Fruit fly (Drosophila melanogaster): Measurements from ENCODE around the gene gukh.
A peak's percentile ranks its signal among the peaks of the same experiment; 100 is the strongest.

Gene gukh

DNA sequence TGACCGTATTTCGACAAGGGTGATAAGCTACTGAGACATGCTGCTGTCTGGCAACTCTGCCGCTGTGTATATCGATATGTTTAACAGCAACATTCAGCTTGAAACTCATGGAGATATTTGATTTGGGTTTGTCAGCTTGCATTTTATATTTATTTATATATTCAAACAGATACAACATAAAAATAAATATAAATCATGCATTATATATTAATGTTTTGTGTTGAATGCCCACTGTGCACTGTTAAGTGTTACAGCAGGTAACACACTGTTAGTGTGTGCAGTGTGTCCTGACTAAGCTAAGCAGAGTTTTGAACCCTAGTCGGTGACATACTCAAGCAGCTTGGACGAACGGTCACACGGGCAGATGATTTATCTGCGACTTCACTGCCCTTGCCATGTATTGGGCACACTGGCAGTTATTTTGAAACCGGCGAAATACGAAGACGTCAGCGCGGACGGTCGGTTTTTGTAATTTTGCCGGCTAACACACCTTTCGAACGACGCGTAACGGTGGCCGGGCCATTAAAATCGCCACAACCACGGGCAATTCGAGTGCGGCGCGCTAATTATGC, at the start of gene gukh, which contains the start of gene snRNP-U1-C:
Gene gukh (plus strand): TSS at position 412 of the 572 bp plus-strand sequence.
Gene snRNP-U1-C (minus strand): TSS at position 37 of the 572 bp plus-strand sequence.
- TF ChIP-seq CG17801 (GFP tag; optimal IDR thresholded peaks at IDR 0.05; ENCODE audit: partially characterized antibody) = peak; percentile 83

DNA sequence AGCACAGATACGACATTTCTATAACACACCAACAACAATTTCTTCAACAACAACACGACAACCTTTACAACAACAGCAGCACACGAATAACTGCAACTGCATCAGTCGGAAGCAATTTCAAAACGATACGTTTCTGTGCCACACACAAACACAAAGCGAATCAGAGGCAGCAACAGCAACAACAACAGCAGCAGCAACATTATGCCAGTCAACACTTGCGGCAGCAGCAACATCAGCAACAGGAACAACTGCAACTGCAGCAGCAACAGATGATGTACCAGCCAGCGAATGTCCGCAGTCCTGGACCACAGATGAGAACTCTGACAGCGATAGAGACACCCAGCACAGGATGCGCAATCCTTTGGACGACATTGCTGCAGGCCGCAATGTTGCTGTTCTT, 36.5 kb upstream of the gukh start:
- no peak for TF ChIP-seq CG17801 (GFP tag; optimal IDR thresholded peaks at IDR 0.05; ENCODE audit: partially characterized antibody)

DNA sequence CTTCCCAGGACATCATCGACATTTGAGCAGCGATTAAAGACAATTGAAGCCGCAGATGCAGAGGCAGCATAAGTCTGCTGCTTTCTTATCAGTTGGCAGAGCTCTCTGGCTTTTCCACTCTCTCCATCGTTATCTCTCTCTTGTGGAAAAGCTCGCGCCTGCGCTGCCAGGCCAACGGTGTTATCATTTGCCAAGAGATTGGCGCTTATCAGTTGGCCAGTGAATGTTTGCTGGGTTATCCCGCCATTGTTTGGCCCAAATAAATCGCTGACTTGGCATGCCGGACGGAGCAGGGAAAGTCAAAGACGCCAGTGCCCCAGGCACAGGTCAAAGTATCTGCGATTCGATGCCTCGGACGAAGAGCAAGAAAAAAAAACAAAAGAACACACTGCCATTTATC, 34.7 kb upstream of the gukh start:
- no peak for TF ChIP-seq CG17801 (GFP tag; optimal IDR thresholded peaks at IDR 0.05; ENCODE audit: partially characterized antibody)

DNA sequence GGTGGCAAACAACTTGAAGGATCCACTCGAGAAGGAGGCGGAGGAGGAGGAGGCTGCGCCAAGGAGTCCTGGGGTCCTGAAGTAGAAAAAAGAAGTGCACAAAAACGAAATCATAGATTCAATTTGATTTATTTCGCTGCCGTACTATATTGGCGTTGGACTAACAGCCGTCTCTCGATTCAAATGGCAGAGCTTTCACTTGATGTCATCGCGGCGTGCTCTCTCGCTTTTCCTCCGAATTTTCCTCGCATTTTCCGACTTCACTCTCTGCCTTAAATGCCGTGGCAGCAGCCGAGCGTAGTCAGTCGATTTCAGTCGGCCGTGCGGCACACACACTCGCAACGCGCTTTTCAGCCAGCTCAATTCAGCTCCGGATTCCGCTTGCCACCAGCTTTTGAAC, 33.9 kb upstream of the gukh start, which contains the start of gene CG43732:
Gene CG43732 (plus strand): TSS at position 301 of the 400 bp plus-strand sequence.
- TF ChIP-seq CG17801 (GFP tag; optimal IDR thresholded peaks at IDR 0.05; ENCODE audit: partially characterized antibody) = no peak

DNA sequence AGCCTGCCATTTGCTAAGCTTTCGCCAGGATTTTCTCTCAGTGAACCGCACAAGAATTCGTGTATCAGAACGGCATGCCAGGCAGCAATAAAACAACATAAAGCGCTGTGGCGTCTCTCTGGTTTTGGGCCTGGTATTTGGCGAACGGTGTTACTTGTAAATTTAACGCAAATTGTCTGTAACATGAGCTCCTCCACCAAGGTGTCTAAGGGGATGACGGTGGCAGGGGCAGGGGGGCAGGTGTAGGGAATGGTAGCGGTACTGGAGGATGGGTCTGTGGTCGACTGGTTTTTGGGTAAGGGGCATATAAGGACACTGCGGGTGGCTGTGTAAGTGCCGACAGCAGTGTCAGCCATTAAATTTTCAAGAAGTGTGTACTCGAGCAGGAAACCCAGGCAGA, 19.0 kb upstream of the gukh start:
- no peak for TF ChIP-seq CG17801 (GFP tag; optimal IDR thresholded peaks at IDR 0.05; ENCODE audit: partially characterized antibody)

DNA sequence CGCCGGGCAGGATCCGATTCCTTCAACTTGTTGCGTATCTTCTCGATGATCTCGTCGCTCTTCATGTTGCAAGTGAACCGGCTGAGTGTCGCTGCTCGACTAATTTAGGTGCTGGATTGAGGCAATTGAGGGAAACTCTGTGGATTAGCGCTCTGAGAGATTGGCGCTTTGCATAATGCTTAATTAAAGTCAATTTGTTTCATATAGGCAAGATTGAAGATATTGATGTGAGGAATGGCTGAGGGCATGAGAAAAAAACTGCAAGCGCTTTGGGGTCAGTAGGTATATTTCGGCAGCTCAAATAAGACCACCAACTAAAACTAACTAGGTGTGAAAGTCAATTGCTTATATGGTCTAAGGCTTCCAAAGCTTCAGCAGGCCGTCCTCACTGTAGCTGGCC, 5.1 kb upstream of the gukh start, which contains the start of gene euc:
Gene euc (minus strand): TSS at position 101 of the 400 bp plus-strand sequence.
- TF ChIP-seq CG17801 (GFP tag; optimal IDR thresholded peaks at IDR 0.05; ENCODE audit: partially characterized antibody) = no peak

DNA sequence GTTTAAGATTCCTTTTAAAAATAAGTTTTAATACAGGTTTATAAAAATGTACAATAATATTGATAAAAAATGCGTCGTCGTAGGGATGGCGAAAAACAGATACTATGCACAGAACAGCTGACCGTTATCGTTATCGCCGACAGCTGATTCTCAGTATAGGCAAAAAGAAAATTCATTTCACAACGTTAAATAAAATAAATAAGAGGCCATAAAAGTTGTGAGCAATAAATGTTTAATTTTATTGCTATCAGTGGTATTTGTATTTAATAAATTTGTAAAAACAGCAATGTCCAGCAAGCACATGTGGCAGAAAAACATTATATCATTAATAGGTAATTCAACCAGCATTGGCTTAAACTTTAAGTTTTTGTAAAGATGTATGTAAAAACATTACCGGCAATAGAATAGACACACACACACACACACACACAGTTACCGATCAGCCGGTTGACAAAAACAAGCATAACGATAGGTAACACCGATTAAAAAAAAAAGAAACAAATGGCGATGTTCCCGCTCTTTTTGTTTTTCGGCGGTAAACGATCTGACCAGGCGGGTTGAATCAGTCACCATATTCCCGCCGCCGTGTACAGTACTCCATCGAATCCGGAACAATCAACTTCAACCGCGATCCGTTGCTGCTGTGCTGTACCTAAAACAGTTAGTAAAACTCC, 2.8 kb upstream of the gukh start, which contains the start of the genes dnk and Smu1:
Gene dnk (plus strand): TSS at position 133 of the 674 bp plus-strand sequence.
Gene Smu1 (minus strand): TSS at position 462 of the 674 bp plus-strand sequence.
- TF ChIP-seq CG17801 (GFP tag; optimal IDR thresholded peaks at IDR 0.05; ENCODE audit: partially characterized antibody) = peak; percentile 59

DNA sequence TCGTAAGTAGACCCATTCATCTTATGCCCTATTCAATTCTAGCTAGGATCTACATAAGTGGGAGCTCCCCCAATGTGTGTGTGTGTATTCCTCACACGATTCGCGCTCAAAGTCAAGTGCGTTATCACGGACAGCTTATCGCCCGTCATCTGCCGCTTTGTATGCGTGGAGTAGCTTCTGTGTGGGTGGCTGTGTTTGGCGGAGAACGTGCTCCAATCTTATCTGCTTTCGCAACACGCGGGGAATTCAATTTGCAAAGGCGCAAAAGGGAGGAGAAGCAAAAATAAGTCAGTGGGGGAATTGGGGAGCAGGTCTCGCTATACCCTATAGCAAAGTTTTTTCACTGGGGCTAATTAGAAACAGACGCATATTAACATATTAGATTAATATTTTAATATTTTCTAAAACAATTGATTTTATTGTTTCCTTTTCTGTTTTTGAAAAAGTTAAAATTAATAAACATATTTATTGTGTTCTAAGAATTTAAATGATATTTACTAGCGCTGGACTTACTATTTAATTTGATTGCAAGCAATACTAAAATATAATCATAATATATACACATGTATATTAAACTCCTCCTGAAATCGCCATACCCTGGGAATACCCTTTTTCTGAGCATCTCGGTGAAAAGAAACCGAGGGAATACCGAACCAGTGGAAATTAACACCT, 1.4 kb downstream of the gukh start:
- peak; percentile 81 for TF ChIP-seq CG17801 (GFP tag; optimal IDR thresholded peaks at IDR 0.05; ENCODE audit: partially characterized antibody)

DNA sequence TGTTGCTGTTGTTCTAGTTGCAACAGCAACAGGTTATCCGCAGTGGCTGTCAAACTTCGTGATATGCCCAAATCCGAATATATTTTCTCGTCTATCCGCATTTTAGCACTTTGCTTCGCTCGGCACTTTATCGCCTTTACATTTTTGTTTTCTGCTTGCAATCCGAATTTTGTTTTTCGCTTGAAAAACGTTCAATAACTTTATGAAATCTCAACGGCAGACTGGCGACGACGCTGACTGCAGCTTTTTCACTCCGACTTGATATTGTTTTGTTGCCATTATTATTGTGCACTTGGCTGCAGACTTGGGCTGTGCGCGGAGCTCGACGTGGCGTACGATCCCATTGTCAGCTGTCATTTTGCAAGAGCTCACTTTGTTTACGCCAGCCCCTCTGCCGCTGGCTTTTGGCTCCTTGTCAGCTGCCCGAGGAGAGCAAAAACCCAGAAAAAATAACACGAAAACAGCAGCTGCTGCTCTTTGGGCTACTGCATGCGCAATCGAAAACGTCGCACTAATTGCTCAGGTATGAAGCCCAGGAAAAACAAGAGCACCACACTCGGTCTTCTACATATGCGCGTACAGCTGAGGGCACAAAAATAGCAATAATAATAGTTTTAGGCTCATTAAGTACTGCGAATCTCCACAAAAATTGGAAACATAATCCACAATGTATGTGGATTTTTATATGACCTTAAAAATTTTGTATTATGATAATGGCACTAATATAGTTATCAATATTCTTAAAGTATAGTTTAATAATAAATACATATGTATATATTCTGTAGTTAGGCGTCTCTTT, 2.5 kb downstream of the gukh start:
- no peak for TF ChIP-seq CG17801 (GFP tag; optimal IDR thresholded peaks at IDR 0.05; ENCODE audit: partially characterized antibody)

DNA sequence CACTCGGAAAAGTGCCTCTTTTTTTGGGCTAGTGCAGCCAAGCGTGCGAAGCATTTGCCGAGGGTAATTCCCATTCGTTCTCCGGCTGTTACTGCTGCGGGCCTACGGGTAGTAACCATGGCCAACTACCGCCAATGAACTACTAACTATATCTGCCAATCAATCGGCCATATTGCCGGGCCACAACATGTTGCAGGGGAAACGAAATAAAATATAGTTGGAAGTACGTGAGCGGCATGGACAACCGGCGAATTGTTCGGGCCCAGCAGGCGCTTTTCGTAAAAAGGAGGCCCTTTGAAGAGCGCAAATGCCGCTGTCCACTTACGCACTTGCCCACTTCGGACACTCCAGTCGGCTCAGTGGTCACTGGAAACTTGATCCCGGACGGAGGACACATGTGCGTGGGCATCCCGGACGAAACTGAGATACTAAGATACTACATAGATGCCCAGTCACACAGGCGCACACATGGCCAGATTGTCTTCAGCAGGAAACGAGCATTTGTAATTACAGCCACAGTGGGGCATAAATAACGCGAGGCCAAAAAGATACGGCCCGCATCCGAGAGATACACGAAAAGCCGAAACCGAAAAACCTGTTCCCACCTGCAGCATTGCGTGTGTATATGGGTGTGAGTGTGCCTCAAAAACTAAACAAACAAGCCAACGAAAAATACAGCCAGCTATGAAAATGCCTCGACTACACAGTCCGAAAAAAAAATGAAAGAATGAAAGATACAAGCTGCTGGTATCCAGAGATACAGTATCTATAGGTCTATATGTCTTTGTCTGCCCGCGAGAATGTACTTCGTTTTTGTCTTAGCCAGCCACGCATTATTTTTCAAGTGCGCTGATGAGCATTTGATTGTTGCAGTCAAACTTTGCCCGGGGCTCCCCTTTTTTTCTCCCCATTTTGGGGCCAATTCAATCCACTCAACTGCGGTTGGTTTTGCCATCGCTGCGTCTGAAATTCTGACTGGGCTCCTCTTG, 3.9 kb downstream of the gukh start:
- no peak for TF ChIP-seq CG17801 (GFP tag; optimal IDR thresholded peaks at IDR 0.05; ENCODE audit: partially characterized antibody)

DNA sequence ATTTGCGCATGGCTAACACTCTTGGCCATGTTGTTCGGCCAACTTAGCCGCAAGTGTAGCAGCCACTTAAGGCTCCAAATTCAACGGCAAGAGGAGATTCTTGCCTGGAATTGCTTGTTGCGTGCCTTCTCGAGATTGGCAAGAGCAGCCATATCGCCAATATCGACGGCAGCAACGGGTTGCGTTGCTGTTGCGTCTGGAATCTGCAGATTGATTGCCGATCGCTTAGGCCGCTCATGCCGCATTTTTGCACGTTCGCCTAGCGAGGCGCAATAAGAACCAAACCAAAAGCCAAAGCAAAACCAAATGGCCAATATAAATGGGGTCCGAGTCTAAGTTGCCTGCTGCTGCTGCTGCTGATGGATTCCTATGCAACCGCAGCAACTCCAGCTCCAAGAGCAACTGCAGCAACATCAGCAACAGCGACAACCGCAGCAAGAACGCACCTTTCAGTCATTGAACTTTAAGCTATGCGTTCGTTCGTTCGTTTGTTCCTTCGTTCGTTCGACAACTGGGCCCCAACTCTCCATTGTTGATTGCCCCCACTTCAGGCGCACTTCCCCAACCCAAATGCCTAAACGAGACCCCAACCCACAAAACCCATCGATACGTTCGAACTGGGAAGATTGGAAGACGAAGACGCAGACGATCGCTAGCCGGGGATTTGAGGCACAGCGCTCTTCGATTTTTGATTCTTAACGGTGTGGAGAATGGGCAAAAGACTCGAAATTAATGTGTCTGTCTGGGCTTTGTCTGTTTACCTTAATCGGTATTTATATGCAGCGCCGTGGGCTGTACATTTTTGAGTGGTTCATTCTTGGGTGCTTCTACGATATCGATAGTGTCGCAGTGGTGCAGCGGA, 5.4 kb downstream of the gukh start:
- TF ChIP-seq CG17801 (GFP tag; optimal IDR thresholded peaks at IDR 0.05; ENCODE audit: partially characterized antibody) = no peak

DNA sequence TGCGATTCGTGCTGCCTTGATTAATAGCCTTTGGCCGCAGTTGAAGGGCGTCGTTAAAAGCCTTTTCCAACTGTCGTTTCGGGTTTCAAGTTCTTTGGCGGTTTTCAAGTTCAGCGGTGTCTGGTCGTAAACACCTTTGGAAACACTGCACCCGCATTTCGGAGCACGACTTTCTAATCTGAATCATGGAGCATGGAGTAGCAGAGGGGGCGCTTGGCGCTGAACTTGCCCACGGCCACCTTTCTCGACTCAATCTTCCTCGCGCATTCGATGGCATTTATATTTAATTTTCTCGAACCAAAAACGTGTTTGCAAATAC, 6.0 kb downstream of the gukh start:
- no peak for TF ChIP-seq CG17801 (GFP tag; optimal IDR thresholded peaks at IDR 0.05; ENCODE audit: partially characterized antibody)

DNA sequence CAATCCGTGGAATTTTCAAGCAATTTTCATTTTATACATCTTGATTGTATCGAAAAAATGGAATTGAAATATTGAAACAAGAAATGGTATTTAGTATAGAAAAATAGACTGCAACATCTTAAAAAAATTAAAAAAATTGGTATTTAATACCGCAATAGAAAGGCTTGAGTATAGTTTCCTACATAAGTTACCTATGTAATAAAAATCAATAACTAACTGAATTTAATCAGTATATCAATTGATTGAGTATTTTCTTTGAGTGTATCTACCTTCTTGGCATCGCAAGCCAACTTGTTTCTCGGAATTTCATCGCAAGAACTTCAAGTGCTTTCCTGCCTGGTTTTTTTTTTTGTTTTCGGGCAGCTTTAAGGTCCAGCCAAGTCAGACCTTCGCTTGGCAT, 6.7 kb downstream of the gukh start:
- no peak for TF ChIP-seq CG17801 (GFP tag; optimal IDR thresholded peaks at IDR 0.05; ENCODE audit: partially characterized antibody)

All from ovary, adult (tissue).